Worm (Caenorhabditis elegans): ENCODE measurements around the gene pen-2.

DNA sequence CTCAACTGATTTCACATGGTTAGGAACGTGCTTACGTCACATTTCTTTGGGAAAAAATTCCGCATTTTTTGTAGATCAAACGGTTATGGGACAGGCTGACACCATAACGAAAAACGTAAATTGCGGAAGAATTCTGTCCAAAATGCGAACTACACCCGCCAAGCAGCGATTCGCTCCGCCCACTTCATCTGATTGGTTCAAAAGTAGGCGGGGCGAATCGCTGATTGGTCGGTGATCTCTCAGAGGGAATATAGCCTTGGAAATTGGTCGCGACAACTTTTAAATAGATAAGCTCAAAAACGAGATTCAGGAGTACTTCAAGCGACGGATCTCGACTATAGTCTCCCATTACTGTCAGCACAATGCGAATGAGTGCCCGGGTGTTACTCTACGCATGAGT is 5.5 kb upstream of the pen-2 start:
- TF ChIP-seq pes-1 (GFP tag; IDR thresholded peaks at IDR 0.05) (no peak), hmbx-1 (tag; optimal IDR thresholded peaks at IDR 0.05) (no peak), B0310.2 (tag; optimal IDR thresholded peaks at IDR 0.05) (no peak), ama-1 (optimal IDR thresholded peaks at IDR 0.05) (no peak), flt-1 (GFP tag; IDR thresholded peaks at IDR 0.05) (no peak), scrt-1 (GFP tag; IDR thresholded peaks at IDR 0.05) (no peak), sea-1 (GFP tag; conservative IDR thresholded peaks at IDR 0.05) (no peak), hmg-4 (GFP tag; optimal IDR thresholded peaks at IDR 0.05) (no peak), ceh-13 (GFP tag; optimal IDR thresholded peaks at IDR 0.05) (no peak)

Data from whole organism, early embryonic.